Worm (Caenorhabditis elegans): ENCODE data around the gene fbxa-194.

DNA sequence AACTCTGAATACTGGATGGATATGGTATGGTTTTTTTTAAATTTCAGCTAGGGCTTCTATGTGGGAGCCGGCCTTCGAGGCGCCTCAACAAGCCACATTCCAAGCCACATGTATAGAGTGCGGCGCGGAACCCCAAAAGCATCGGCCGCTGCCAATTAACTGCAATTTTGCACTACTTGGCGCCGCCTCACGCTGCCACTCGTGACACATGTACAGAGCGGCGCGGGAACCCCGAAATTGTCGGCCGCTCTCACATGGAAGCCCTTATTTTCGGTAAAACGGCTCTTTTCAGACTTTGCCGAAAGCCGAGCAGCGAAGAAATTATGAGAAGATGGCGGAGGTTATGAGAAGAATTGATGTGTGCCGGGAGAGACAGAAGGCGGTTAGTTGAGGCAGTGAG, 34.7 kb downstream of the fbxa-194 start:
- TF ChIP-seq lin-13 (GFP tag; optimal IDR thresholded peaks at IDR 0.05) (no peak), lsy-2 (tag; optimal IDR thresholded peaks at IDR 0.05) (no peak), unc-62 (GFP tag; optimal IDR thresholded peaks at IDR 0.05) (no peak), nhr-11 (tag; optimal IDR thresholded peaks at IDR 0.05) (no peak), skn-1 (tag; optimal IDR thresholded peaks at IDR 0.05) (no peak), nhr-6 (tag; optimal IDR thresholded peaks at IDR 0.05) (no peak), lin-39 (tag; optimal IDR thresholded peaks at IDR 0.05) (no peak), ceh-82 (tag; optimal IDR thresholded peaks at IDR 0.05) (no peak), ZK546.5 (tag; optimal IDR thresholded peaks at IDR 0.05) (no peak), fos-1 (tag; optimal IDR thresholded peaks at IDR 0.05) (no peak), elt-3 (tag; optimal IDR thresholded peaks at IDR 0.05) (no peak), gmeb-1 (tag; optimal IDR thresholded peaks at IDR 0.05) (no peak), crh-2 (tag; optimal IDR thresholded peaks at IDR 0.05) (no peak), ama-1 (optimal IDR thresholded peaks at IDR 0.05) (no peak)

Data from whole organism, L2 larva.